Worm (Caenorhabditis elegans) whole organism, young adult: ENCODE results near the gene zzz-1.

Source experiments
- B0019.2 ChIP-seq: fragments of 200-800 bp; sonication (Bioruptor generic); conservative IDR thresholded peaks from 2 replicates; pipeline ENCODE4 v1.3.6; 2022; ENCODE audit warnings: missing genetic modification reagents, missing genetic modification characterization, missing compliant biosample characterization
- B0261.1 ChIP-seq: sonication (generic microtip); optimal IDR thresholded peaks from 2 replicates; lab custom pipeline; 2016; ENCODE audit warnings: mild to moderate bottlenecking, missing genetic modification characterization, moderate library complexity, missing compliant biosample characterization
- B0336.3 ChIP-seq: fragments of 200-800 bp; sonication (Bioruptor generic); IDR thresholded peaks from 2 replicates; pipeline ENCODE4 v1.3.6; 2022; ENCODE audit warnings: missing genetic modification characterization, missing compliant biosample characterization
- C17E4.6 ChIP-seq: fragments of 200-800 bp; sonication (Bioruptor generic); IDR thresholded peaks from 2 replicates; pipeline ENCODE4 v1.3.6; 2022; ENCODE audit warnings: missing genetic modification reagents, missing genetic modification characterization, missing compliant biosample characterization
- F39B2.1 ChIP-seq: fragments of 200-800 bp; sonication (Bioruptor generic); IDR thresholded peaks from 2 replicates; pipeline ENCODE4 v1.3.6; 2022; ENCODE audit warnings: missing genetic modification reagents, missing genetic modification characterization, missing compliant biosample characterization
- F52B5.7 ChIP-seq: sonication (generic microtip); optimal IDR thresholded peaks from 2 replicates; lab custom pipeline; 2016; ENCODE audit warnings: mild to moderate bottlenecking, missing genetic modification characterization, missing compliant biosample characterization
- F57C9.4 ChIP-seq: sonication (generic microtip); optimal IDR thresholded peaks from 2 replicates; lab custom pipeline; 2017; ENCODE audit warnings: mild to moderate bottlenecking, missing genetic modification characterization, missing compliant biosample characterization
- K11D2.4 ChIP-seq: fragments of 200-800 bp; sonication (Bioruptor generic); IDR thresholded peaks from 2 replicates; pipeline ENCODE4 v1.3.6; 2022; ENCODE audit warnings: missing genetic modification reagents, missing genetic modification characterization, missing compliant biosample characterization
- Y67H2A.10 ChIP-seq: fragments of 200-800 bp; sonication (Bioruptor generic); conservative IDR thresholded peaks from 2 replicates; pipeline ENCODE4 v1.3.6; 2022; ENCODE audit warnings: missing genetic modification reagents, missing genetic modification characterization, missing compliant biosample characterization
- Y95B8A.8 ChIP-seq: fragments of 200-800 bp; sonication (Bioruptor generic); IDR thresholded peaks from 2 replicates; pipeline ENCODE4 v1.3.6; 2022; ENCODE audit warnings: missing genetic modification reagents, missing genetic modification characterization, missing compliant biosample characterization
- akir-1 ChIP-seq: fragments of 200-800 bp; sonication (Bioruptor generic); optimal IDR thresholded peaks from 2 replicates; lab custom pipeline; 2018; ENCODE audit warnings: mild to moderate bottlenecking, missing genetic modification characterization, moderate library complexity, missing compliant biosample characterization
- atf-7 ChIP-seq: sonication (generic microtip); optimal IDR thresholded peaks from 2 replicates; lab custom pipeline; 2017; ENCODE audit warnings: mild to moderate bottlenecking, missing genetic modification characterization, missing compliant biosample characterization
- attf-3 ChIP-seq: fragments of 200-800 bp; sonication (Bioruptor generic); conservative IDR thresholded peaks from 2 replicates; pipeline ENCODE4 v1.3.6; 2022; ENCODE audit warnings: missing genetic modification reagents, missing genetic modification characterization, missing compliant biosample characterization
- bed-2 ChIP-seq: fragments of 200-800 bp; sonication (Bioruptor generic); IDR thresholded peaks from 2 replicates; pipeline ENCODE4 v1.3.6; 2022; ENCODE audit warnings: missing genetic modification reagents, missing genetic modification characterization, missing compliant biosample characterization
- cebp-2 ChIP-seq: fragments of 200-800 bp; sonication (Bioruptor generic); IDR thresholded peaks from 2 replicates; pipeline ENCODE4 v1.3.6; 2022; ENCODE audit warnings: missing genetic modification characterization, missing compliant biosample characterization
- ceh-40 ChIP-seq: fragments of 200-800 bp; sonication (Bioruptor generic); IDR thresholded peaks from 2 replicates; pipeline ENCODE4 v1.3.6; 2022; ENCODE audit warnings: missing genetic modification characterization, missing compliant biosample characterization
- ceh-58 ChIP-seq: fragments of 200-800 bp; sonication (Bioruptor generic); IDR thresholded peaks from 2 replicates; pipeline ENCODE4 v1.3.6; 2022; ENCODE audit warnings: missing genetic modification characterization, missing compliant biosample characterization
- die-1 ChIP-seq: sonication (generic microtip); optimal IDR thresholded peaks from 2 replicates; lab custom pipeline; 2016; ENCODE audit warnings: missing genotype, mild to moderate bottlenecking, missing genetic modification characterization, missing compliant biosample characterization
- dox-1 ChIP-seq: fragments of 200-800 bp; sonication (Bioruptor generic); IDR thresholded peaks from 2 replicates; pipeline ENCODE4 v1.3.6; 2022; ENCODE audit warnings: missing genetic modification reagents, missing genetic modification characterization, missing compliant biosample characterization
- dpl-1 ChIP-seq: fragments of 150-350 bp; optimal IDR thresholded peaks from 2 replicates; lab custom pipeline; 2014; ENCODE audit warnings: missing biosample characterization, missing genetic modification reagents, missing genetic modification characterization
- efl-1 ChIP-seq: fragments of 150-350 bp; optimal IDR thresholded peaks from 2 replicates; lab custom pipeline; 2014; ENCODE audit warnings: missing biosample characterization, missing genetic modification reagents, missing genetic modification characterization
- ekl-4 ChIP-seq: fragments of 200-800 bp; sonication (Bioruptor generic); IDR thresholded peaks from 2 replicates; pipeline ENCODE4 v1.3.6; 2022; ENCODE audit warnings: missing genetic modification reagents, missing genetic modification characterization, missing compliant biosample characterization
- ets-4 ChIP-seq: fragments of 200-800 bp; sonication (Bioruptor generic); optimal IDR thresholded peaks from 2 replicates; lab custom pipeline; 2018; ENCODE audit warnings: mild to moderate bottlenecking, missing genetic modification characterization, missing compliant biosample characterization
- fkh-3 ChIP-seq: sonication (generic microtip); optimal IDR thresholded peaks from 2 replicates; lab custom pipeline; 2016; ENCODE audit warnings: mild to moderate bottlenecking, missing genetic modification characterization, missing compliant biosample characterization
- gei-17 ChIP-seq: fragments of 200-800 bp; sonication (Bioruptor generic); optimal IDR thresholded peaks from 2 replicates; lab custom pipeline; 2018; ENCODE audit warnings: mild to moderate bottlenecking, missing genetic modification characterization, missing compliant biosample characterization
- him-1 ChIP-seq: sonication (generic microtip); optimal IDR thresholded peaks from 2 replicates; lab custom pipeline; 2016; ENCODE audit warnings: missing genotype, missing genetic modification reagents, missing genetic modification characterization, missing compliant biosample characterization
- hmg-1.2 ChIP-seq: fragments of 200-800 bp; sonication (Bioruptor generic); IDR thresholded peaks from 2 replicates; pipeline ENCODE4 v1.3.6; 2022; ENCODE audit warnings: missing genetic modification reagents, missing genetic modification characterization, missing compliant biosample characterization
- hsf-1 ChIP-seq: fragments of 200-800 bp; sonication (Bioruptor generic); IDR thresholded peaks from 2 replicates; pipeline ENCODE4 v1.3.6; 2022; ENCODE audit warnings: missing genetic modification reagents, missing genetic modification characterization, missing compliant biosample characterization
- lag-1 ChIP-seq: fragments of 200-800 bp; sonication (Bioruptor generic); IDR thresholded peaks from 2 replicates; pipeline ENCODE4 v1.3.6; 2022; ENCODE audit warnings: missing genetic modification reagents, missing genetic modification characterization, missing compliant biosample characterization
- lin-35 ChIP-seq, 3 experiments: fragments of 150-350 bp in 2 of 3; sonication (generic microtip) in 1 of 3; optimal IDR thresholded peaks; 2 replicates each; lab custom pipeline; 2014 to 2018; ENCODE audit warnings: missing biosample characterization in 3 of 3, missing genetic modification characterization in 3 of 3, missing genetic modification reagents in 3 of 3
- lin-40 ChIP-seq: sonication (generic microtip); optimal IDR thresholded peaks from 2 replicates; lab custom pipeline; 2016; ENCODE audit warnings: missing genetic modification characterization, mild to moderate bottlenecking, missing compliant biosample characterization, missing genotype, missing genetic modification reagents
- lir-1 ChIP-seq: fragments of 200-800 bp; sonication (Bioruptor generic); conservative IDR thresholded peaks from 2 replicates; pipeline ENCODE4 v1.3.6; 2022; ENCODE audit warnings: missing genetic modification reagents, missing genetic modification characterization, missing compliant biosample characterization
- mcd-1 ChIP-seq: fragments of 200-800 bp; sonication (Bioruptor generic); IDR thresholded peaks from 2 replicates; pipeline ENCODE4 v1.3.6; 2022; ENCODE audit warnings: missing genetic modification reagents, missing genetic modification characterization, missing compliant biosample characterization
- mel-28 ChIP-seq: sonication (generic microtip); optimal IDR thresholded peaks from 2 replicates; lab custom pipeline; 2016; ENCODE audit warnings: borderline replicate concordance, mild to moderate bottlenecking, missing genetic modification characterization, missing compliant biosample characterization
- nfya-1 ChIP-seq: sonication (generic microtip); optimal IDR thresholded peaks from 2 replicates; lab custom pipeline; 2017; ENCODE audit warnings: antibody characterized with exemption, missing compliant biosample characterization, missing genetic modification characterization, borderline replicate concordance; ENCODE audit not compliant: insufficient read depth
- nhr-179 ChIP-seq: sonication (generic microtip); optimal IDR thresholded peaks from 2 replicates; lab custom pipeline; 2016; ENCODE audit warnings: mild to moderate bottlenecking, missing genetic modification characterization, missing compliant biosample characterization
- nhr-90 ChIP-seq: sonication (generic microtip); optimal IDR thresholded peaks from 2 replicates; lab custom pipeline; 2016; ENCODE audit warnings: missing genotype, mild to moderate bottlenecking, missing genetic modification characterization, missing compliant biosample characterization
- rcor-1 ChIP-seq: fragments of 200-800 bp; sonication (Bioruptor generic); IDR thresholded peaks from 2 replicates; pipeline ENCODE4 v1.3.6; 2022; ENCODE audit warnings: missing genetic modification reagents, missing genetic modification characterization, missing compliant biosample characterization
- snpc-1.1 ChIP-seq: sonication (generic microtip); optimal IDR thresholded peaks from 2 replicates; lab custom pipeline; 2017; ENCODE audit warnings: missing genetic modification characterization, mild to moderate bottlenecking, missing compliant biosample characterization, antibody characterized with exemption, moderate library complexity, missing genotype, missing genetic modification reagents; ENCODE audit not compliant: insufficient read depth
- snpc-1.3 ChIP-seq: sonication (generic microtip); optimal IDR thresholded peaks from 2 replicates; lab custom pipeline; 2017; ENCODE audit warnings: missing genetic modification characterization, mild to moderate bottlenecking, missing compliant biosample characterization, antibody characterized with exemption, moderate library complexity, missing genotype, missing genetic modification reagents; ENCODE audit not compliant: insufficient read depth
- snpc-3.4 ChIP-seq: sonication (generic microtip); optimal IDR thresholded peaks from 2 replicates; lab custom pipeline; 2017; ENCODE audit warnings: missing genetic modification characterization, mild to moderate bottlenecking, missing compliant biosample characterization, antibody characterized with exemption, moderate library complexity, missing genotype, missing genetic modification reagents
- snpc-4 ChIP-seq, 5 experiments: fragments of 150-350 bp in 1 of 5; sonication (generic microtip) in 4 of 5; optimal IDR thresholded peaks; 2 replicates each; lab custom pipeline; 2014 to 2018; ENCODE audit warnings: missing genetic modification characterization in 5 of 5, missing biosample characterization in 3 of 5, antibody characterized with exemption in 2 of 5, mild to moderate bottlenecking in 2 of 5, missing compliant biosample characterization in 2 of 5, missing genotype in 2 of 5, moderate library complexity in 2 of 5, missing genetic modification reagents in 1 of 5
- somi-1 ChIP-seq: fragments of 200-800 bp; sonication (Bioruptor generic); optimal IDR thresholded peaks from 2 replicates; lab custom pipeline; 2018; ENCODE audit warnings: mild to moderate bottlenecking, missing genetic modification characterization, missing compliant biosample characterization
- sptf-2 ChIP-seq: fragments of 200-800 bp; sonication (Bioruptor generic); optimal IDR thresholded peaks from 2 replicates; lab custom pipeline; 2018; ENCODE audit warnings: mild to moderate bottlenecking, missing genetic modification characterization, missing compliant biosample characterization
- unc-62 ChIP-seq: fragments of 150-350 bp; optimal IDR thresholded peaks from 2 replicates; lab custom pipeline; 2014; ENCODE audit warnings: missing biosample characterization, missing genetic modification reagents, missing genetic modification characterization
- zfh-2 ChIP-seq: fragments of 200-800 bp; sonication (Bioruptor generic); conservative IDR thresholded peaks from 2 replicates; pipeline ENCODE4 v1.3.6; 2022; ENCODE audit warnings: missing genetic modification reagents, missing genetic modification characterization, missing compliant biosample characterization
- zim-3 ChIP-seq: sonication (generic microtip); optimal IDR thresholded peaks from 2 replicates; lab custom pipeline; 2017; ENCODE audit warnings: mild to moderate bottlenecking, missing genetic modification characterization, moderate library complexity, missing compliant biosample characterization
- ztf-18 ChIP-seq: sonication (generic microtip); optimal IDR thresholded peaks from 2 replicates; lab custom pipeline; 2016; ENCODE audit warnings: missing genotype, mild to moderate bottlenecking, missing genetic modification characterization, missing compliant biosample characterization

Gene zzz-1

ce11 chrV:10894601-10895000, 14.4 kb downstream of the zzz-1 start, which contains the start of the genes F32D8.14 and F32D8.5 (continued):
- no peak for TF ChIP-seq mel-28 (tag; lab: Kevin White, UChicago)
- TF ChIP-seq F39B2.1, result no peak
- no peak for TF ChIP-seq cebp-2 (GFP tag; lab: Robert Waterston, UW)
- TF ChIP-seq ztf-18, result peak; percentile 51
- no peak for TF ChIP-seq B0261.1 (tag; lab: Kevin White, UChicago)
- peak in 1 of 3 experiments; percentile 76 for TF ChIP-seq lin-35 (GFP tag; optimal IDR thresholded peaks at IDR 0.05; lab: Kevin White, UChicago)
- TF ChIP-seq lir-1, result no peak
- TF ChIP-seq efl-1 (GFP tag; lab: Kevin White, UChicago), result peak; percentile 43
- TF ChIP-seq him-1 (tag; lab: Kevin White, UChicago), result no peak
- TF ChIP-seq nhr-179 (tag; lab: Kevin White, UChicago), result no peak
- TF ChIP-seq dpl-1 (GFP tag; lab: Kevin White, UChicago), result no peak
- peak; percentile 81 for TF ChIP-seq dox-1 (GFP tag; lab: Robert Waterston, UW)
- TF ChIP-seq F52B5.7, result no peak
- TF ChIP-seq nfya-1 (tag; lab: Kevin White, UChicago), result no peak
- TF ChIP-seq mcd-1 (GFP tag; lab: Robert Waterston, UW), result peak; percentile 92
- TF ChIP-seq bed-2 (GFP tag; lab: Robert Waterston, UW), result no peak
- TF ChIP-seq ceh-40 (GFP tag; lab: Robert Waterston, UW), result no peak
- no peak for TF ChIP-seq zim-3 (tag; lab: Kevin White, UChicago)
- no peak for TF ChIP-seq somi-1
- TF ChIP-seq lin-40 (tag; lab: Kevin White, UChicago), result peak; percentile 53
- TF ChIP-seq sptf-2 (GFP tag; lab: Kevin White, UChicago), result no peak
- TF ChIP-seq K11D2.4 (GFP tag; lab: Robert Waterston, UW), result 0 out of 2 replicates have a peak, but pooled peaks have one; percentile 45
- TF ChIP-seq unc-62 (GFP tag; lab: Kevin White, UChicago), result no peak
- TF ChIP-seq ets-4 (GFP tag; lab: Kevin White, UChicago), result no peak
- TF ChIP-seq nhr-90 (tag; lab: Kevin White, UChicago), result no peak
- TF ChIP-seq fkh-3 (tag; lab: Kevin White, UChicago), result no peak
- peak; percentile 70 for TF ChIP-seq snpc-3.4 (tag; lab: Kevin White, UChicago)
- no peak for TF ChIP-seq ekl-4
- TF ChIP-seq hmg-1.2 (GFP tag; lab: Robert Waterston, UW), result peak; percentile 48; the same call in 1 of the 2 replicates
- no peak for TF ChIP-seq C17E4.6 (GFP tag; lab: Robert Waterston, UW)
- no peak for TF ChIP-seq snpc-1.1 (tag; lab: Kevin White, UChicago)
- TF ChIP-seq akir-1 (GFP tag; lab: Kevin White, UChicago), result no peak
- no peak for TF ChIP-seq hsf-1 (GFP tag; lab: Robert Waterston, UW)
- TF ChIP-seq Y95B8A.8 (GFP tag; lab: Robert Waterston, UW), result no peak
- 0 out of 2 replicates have a peak, but pooled peaks have one; percentile 49 for TF ChIP-seq rcor-1 (GFP tag; lab: Robert Waterston, UW)
- TF ChIP-seq atf-7 (tag; lab: Kevin White, UChicago), result no peak
- no peak for TF ChIP-seq Y67H2A.10 (GFP tag; lab: Robert Waterston, UW)
- no peak for TF ChIP-seq snpc-4 (GFP tag; optimal IDR thresholded peaks at IDR 0.05; lab: Kevin White, UChicago)
- TF ChIP-seq snpc-4 (tag; optimal IDR thresholded peaks at IDR 0.05; lab: Kevin White, UChicago), result peak in 2 of 4 experiments; percentile 55 to 68
- TF ChIP-seq ceh-58, result no peak
- no peak for TF ChIP-seq die-1
- TF ChIP-seq snpc-1.3 (tag; lab: Kevin White, UChicago), result no peak
- no peak for TF ChIP-seq lag-1 (GFP tag; lab: Robert Waterston, UW)
- TF ChIP-seq F57C9.4, result no peak
- no peak for TF ChIP-seq zfh-2
- no peak for TF ChIP-seq B0019.2
- no peak for TF ChIP-seq gei-17 (GFP tag; lab: Kevin White, UChicago)
- TF ChIP-seq attf-3 (GFP tag; lab: Robert Waterston, UW), result no peak
- no peak for TF ChIP-seq B0336.3 (GFP tag; lab: Robert Waterston, UW)
